Fruit fly (Drosophila melanogaster): Measurements from ENCODE around the gene CG4849.

- TF ChIP-seq CG34376 (GFP tag; optimal IDR thresholded peaks at IDR 0.05) = no peak
- no peak for TF ChIP-seq Abd-B (GFP tag; optimal IDR thresholded peaks at IDR 0.05)
- no peak for TF ChIP-seq CG15073 (GFP tag; optimal IDR thresholded peaks at IDR 0.05)
- no peak for TF ChIP-seq CG11247 (GFP tag; IDR thresholded peaks at IDR 0.05)
- no peak for TF ChIP-seq CG14965 (GFP tag; optimal IDR thresholded peaks at IDR 0.05; ENCODE audit: borderline replicate concordance)
- TF ChIP-seq gem (tag; optimal IDR thresholded peaks at IDR 0.05) = no peak
- no peak for TF ChIP-seq mirr (GFP tag; optimal IDR thresholded peaks at IDR 0.05)
- no peak for TF ChIP-seq rib (GFP tag; IDR thresholded peaks at IDR 0.05)
- no peak for TF ChIP-seq CG13624 (GFP tag; optimal IDR thresholded peaks at IDR 0.05)
Measured at dm6 chr3R:27925971-27926533, 37.2 kb upstream of the CG4849 start.
